Worm (Caenorhabditis elegans) whole organism, late embryonic: Measurements from ENCODE around the gene npr-28.

Experiments used
- C38D4.7 ChIP-seq: fragments of 200-800 bp; sonication (Bioruptor generic); optimal IDR thresholded peaks from 2 replicates; lab custom pipeline; 2018; ENCODE audit warnings: mild to moderate bottlenecking, missing genetic modification characterization, moderate library complexity, missing compliant biosample characterization
- K02D7.2 ChIP-seq: sonication (generic microtip); optimal IDR thresholded peaks from 2 replicates; lab custom pipeline; 2017; ENCODE audit warnings: mild to moderate bottlenecking, missing genetic modification characterization, missing compliant biosample characterization
- K09A11.1 ChIP-seq: sonication (generic microtip); optimal IDR thresholded peaks from 2 replicates; lab custom pipeline; 2017; ENCODE audit warnings: antibody characterized with exemption, mild to moderate bottlenecking, missing genetic modification characterization, missing compliant biosample characterization; ENCODE audit not compliant: insufficient read depth
- ahr-1 ChIP-seq: sonication (generic microtip); optimal IDR thresholded peaks from 2 replicates; lab custom pipeline; 2016; ENCODE audit warnings: missing genetic modification characterization, missing compliant biosample characterization
- ama-1 ChIP-seq: fragments of 150-350 bp; optimal IDR thresholded peaks from 2 replicates; lab custom pipeline; 2014
- ceh-18 ChIP-seq: sonication (generic microtip); optimal IDR thresholded peaks from 2 replicates; lab custom pipeline; 2016; ENCODE audit warnings: missing genetic modification characterization, missing compliant biosample characterization
- ceh-24 ChIP-seq: sonication (generic microtip); optimal IDR thresholded peaks from 2 replicates; lab custom pipeline; 2016; ENCODE audit warnings: mild to moderate bottlenecking, missing genetic modification characterization, missing compliant biosample characterization
- ceh-30 ChIP-seq: fragments of 150-350 bp; optimal IDR thresholded peaks from 2 replicates; lab custom pipeline; 2014; ENCODE audit warnings: missing biosample characterization, missing genetic modification characterization
- ceh-31 ChIP-seq: sonication (generic microtip); optimal IDR thresholded peaks from 2 replicates; lab custom pipeline; 2016; ENCODE audit warnings: missing genetic modification characterization, missing compliant biosample characterization
- ceh-34 ChIP-seq: sonication (generic microtip); optimal IDR thresholded peaks from 2 replicates; lab custom pipeline; 2016; ENCODE audit warnings: mild to moderate bottlenecking, missing genetic modification characterization, missing compliant biosample characterization
- ceh-45 ChIP-seq: fragments of 200-800 bp; sonication (Bioruptor generic); IDR thresholded peaks from 2 replicates; pipeline ENCODE4 v1.3.6; 2022; ENCODE audit warnings: missing genetic modification reagents, missing genetic modification characterization, missing compliant biosample characterization
- che-1 ChIP-seq: sonication (generic microtip); optimal IDR thresholded peaks from 2 replicates; lab custom pipeline; 2016; ENCODE audit warnings: mild to moderate bottlenecking, missing genetic modification characterization, missing compliant biosample characterization
- dmd-4 ChIP-seq: sonication (generic microtip); optimal IDR thresholded peaks from 2 replicates; lab custom pipeline; 2016; ENCODE audit warnings: borderline replicate concordance, missing genetic modification characterization, missing compliant biosample characterization
- dve-1 ChIP-seq: sonication (generic microtip); optimal IDR thresholded peaks from 2 replicates; lab custom pipeline; 2017; ENCODE audit warnings: antibody characterized with exemption, mild to moderate bottlenecking, missing genetic modification characterization, missing compliant biosample characterization
- elt-2 ChIP-seq: sonication (generic microtip); optimal IDR thresholded peaks from 2 replicates; lab custom pipeline; 2016; ENCODE audit warnings: missing genetic modification reagents, missing genetic modification characterization, missing compliant biosample characterization
- elt-4 ChIP-seq: sonication (generic microtip); optimal IDR thresholded peaks from 2 replicates; lab custom pipeline; 2016; ENCODE audit warnings: missing genetic modification characterization, missing compliant biosample characterization
- fkh-10 ChIP-seq: fragments of 150-350 bp; optimal IDR thresholded peaks from 2 replicates; lab custom pipeline; 2014; ENCODE audit warnings: missing biosample characterization, missing genetic modification reagents, missing genetic modification characterization
- gmeb-2 ChIP-seq: sonication (generic microtip); optimal IDR thresholded peaks from 2 replicates; lab custom pipeline; 2016; ENCODE audit warnings: missing genetic modification characterization, inconsistent platforms, missing compliant biosample characterization
- hlh-6 ChIP-seq: sonication (generic microtip); optimal IDR thresholded peaks from 2 replicates; lab custom pipeline; 2016; ENCODE audit warnings: missing genotype, missing genetic modification characterization, missing compliant biosample characterization
- mec-3 ChIP-seq: sonication (generic microtip); optimal IDR thresholded peaks from 2 replicates; lab custom pipeline; 2016; ENCODE audit warnings: borderline replicate concordance, missing genetic modification characterization, missing compliant biosample characterization
- nfya-1 ChIP-seq: sonication (generic microtip); optimal IDR thresholded peaks from 2 replicates; lab custom pipeline; 2017; ENCODE audit warnings: missing genetic modification characterization, mild to moderate bottlenecking, missing compliant biosample characterization, antibody characterized with exemption, moderate library complexity
- nhr-11 ChIP-seq: fragments of 150-350 bp; optimal IDR thresholded peaks from 2 replicates; lab custom pipeline; 2014; ENCODE audit warnings: missing biosample characterization, missing genetic modification characterization
- npax-4 ChIP-seq: sonication (generic microtip); optimal IDR thresholded peaks from 2 replicates; lab custom pipeline; 2016; ENCODE audit warnings: missing genetic modification characterization, missing compliant biosample characterization
- pha-4 ChIP-seq: fragments of 150-350 bp; optimal IDR thresholded peaks from 2 replicates; lab custom pipeline; 2018; ENCODE audit warnings: missing biosample characterization, missing genetic modification reagents, missing genetic modification characterization
- pros-1 ChIP-seq: fragments of 150-350 bp; optimal IDR thresholded peaks from 2 replicates; lab custom pipeline; 2014; ENCODE audit warnings: missing biosample characterization, missing genetic modification reagents, missing genetic modification characterization
- ref-2 ChIP-seq: sonication (generic microtip); optimal IDR thresholded peaks from 2 replicates; lab custom pipeline; 2016; ENCODE audit warnings: missing genetic modification characterization, missing compliant biosample characterization
- sox-2 ChIP-seq: fragments of 200-800 bp; sonication (Bioruptor generic); IDR thresholded peaks from 2 replicates; pipeline ENCODE4 v1.3.6; 2022; ENCODE audit warnings: missing genetic modification reagents, missing genetic modification characterization, missing compliant biosample characterization
- sox-4 ChIP-seq: sonication (generic microtip); optimal IDR thresholded peaks from 2 replicates; lab custom pipeline; 2017; ENCODE audit warnings: mild to moderate bottlenecking, missing genetic modification characterization, inconsistent platforms, missing compliant biosample characterization
- syd-9 ChIP-seq: sonication (generic microtip); optimal IDR thresholded peaks from 2 replicates; lab custom pipeline; 2016; ENCODE audit warnings: mild to moderate bottlenecking, missing genetic modification characterization, moderate library complexity, missing compliant biosample characterization
- unc-3 ChIP-seq, 2 experiments: fragments of 200-800 bp in 1 of 2; sonication (Bioruptor generic) in 1 of 2; sonication (generic microtip) in 1 of 2; conservative IDR thresholded peaks in 1 of 2; optimal IDR thresholded peaks in 1 of 2; 2 replicates each; pipeline versions ENCODE4 v1.3.6 to Lab custom; 2016 to 2022; ENCODE audit warnings: missing compliant biosample characterization in 2 of 2, missing genetic modification characterization in 2 of 2, missing genetic modification reagents in 1 of 2
- unc-42 ChIP-seq: sonication (generic microtip); optimal IDR thresholded peaks from 2 replicates; lab custom pipeline; 2016; ENCODE audit warnings: missing genotype, missing genetic modification characterization, missing compliant biosample characterization
- unc-55 ChIP-seq: sonication (generic microtip); optimal IDR thresholded peaks from 2 replicates; lab custom pipeline; 2017; ENCODE audit warnings: missing biosample characterization, missing genetic modification reagents, missing genetic modification characterization
- zip-5 ChIP-seq: sonication (generic microtip); optimal IDR thresholded peaks from 2 replicates; lab custom pipeline; 2016; ENCODE audit warnings: missing genetic modification characterization, missing compliant biosample characterization
- ztf-16 ChIP-seq: sonication (generic microtip); optimal IDR thresholded peaks from 2 replicates; lab custom pipeline; 2017; ENCODE audit warnings: missing genetic modification characterization, missing compliant biosample characterization

npr-28 gene

ce11 chrX:8318950-8319349, 31.9 kb downstream of the npr-28 start, which contains the start of gene srh-11:
TSS of gene srh-11 (minus strand) at chrX:8319050.
- TF ChIP-seq C38D4.7 (GFP tag; lab: Kevin White, UChicago) (no peak), ama-1 (lab: Kevin White, UChicago) (no peak), dve-1 (tag; lab: Kevin White, UChicago) (no peak), ceh-30 (tag; lab: Kevin White, UChicago) (no peak), pha-4 (tag; lab: Kevin White, UChicago) (no peak), gmeb-2 (tag; lab: Kevin White, UChicago) (no peak), sox-4 (tag; lab: Kevin White, UChicago) (no peak), nhr-11 (tag; lab: Kevin White, UChicago) (no peak), ceh-31 (tag; lab: Kevin White, UChicago) (no peak), unc-3 (GFP tag; conservative IDR thresholded peaks at IDR 0.05; lab: Robert Waterston, UW) (no peak), unc-3 (tag; optimal IDR thresholded peaks at IDR 0.05; lab: Kevin White, UChicago) (no peak), elt-4 (no peak), K09A11.1 (no peak), nfya-1 (tag; lab: Kevin White, UChicago) (no peak), ceh-18 (tag; lab: Kevin White, UChicago) (no peak), fkh-10 (no peak), zip-5 (tag; lab: Kevin White, UChicago) (no peak), ceh-24 (tag; lab: Kevin White, UChicago) (no peak), ceh-45 (GFP tag; lab: Robert Waterston, UW) (no peak), ceh-34 (tag; lab: Kevin White, UChicago) (no peak), unc-55 (GFP tag; lab: Kevin White, UChicago) (no peak)

- TF ChIP-seq unc-42 (tag; lab: Kevin White, UChicago) (peak; percentile 95), ceh-34 (tag; lab: Kevin White, UChicago) (no peak), che-1 (tag; lab: Kevin White, UChicago) (no peak), ceh-31 (tag; lab: Kevin White, UChicago) (peak; percentile 58), ref-2 (peak; percentile 15)
Measured at ce11 chrX:8311590-8311989, 39.3 kb downstream of the npr-28 start.

ce11 chrX:8310747-8311146, 40.1 kb downstream of the npr-28 start:
- TF ChIP-seq ceh-45 (GFP tag; lab: Robert Waterston, UW), result no peak
- TF ChIP-seq ztf-16, result no peak
- no peak for TF ChIP-seq ahr-1 (tag; lab: Kevin White, UChicago)
- TF ChIP-seq sox-2 (GFP tag; lab: Robert Waterston, UW), result no peak
- TF ChIP-seq unc-3 (GFP tag; conservative IDR thresholded peaks at IDR 0.05; lab: Robert Waterston, UW), result no peak
- no peak for TF ChIP-seq unc-3 (tag; optimal IDR thresholded peaks at IDR 0.05; lab: Kevin White, UChicago)
- no peak for TF ChIP-seq elt-2
- no peak for TF ChIP-seq K02D7.2 (tag; lab: Kevin White, UChicago)
- no peak for TF ChIP-seq dmd-4
- TF ChIP-seq npax-4 (tag; lab: Kevin White, UChicago), result no peak
- no peak for TF ChIP-seq syd-9 (tag; lab: Kevin White, UChicago)
- TF ChIP-seq mec-3 (tag; lab: Kevin White, UChicago), result no peak
- TF ChIP-seq sox-4 (tag; lab: Kevin White, UChicago), result no peak
- TF ChIP-seq ceh-30 (tag; lab: Kevin White, UChicago), result no peak
- TF ChIP-seq ama-1 (lab: Kevin White, UChicago), result no peak
- no peak for TF ChIP-seq pros-1 (tag; lab: Kevin White, UChicago)
- no peak for TF ChIP-seq hlh-6
- TF ChIP-seq dve-1 (tag; lab: Kevin White, UChicago), result no peak

ce11 chrX:8308491-8308890, 42.4 kb downstream of the npr-28 start:
- TF ChIP-seq ceh-31 (tag; lab: Kevin White, UChicago) (no peak), unc-42 (tag; lab: Kevin White, UChicago) (peak; percentile 78)
